Fruit fly (Drosophila melanogaster): ENCODE data around the gene yem.

DNA sequence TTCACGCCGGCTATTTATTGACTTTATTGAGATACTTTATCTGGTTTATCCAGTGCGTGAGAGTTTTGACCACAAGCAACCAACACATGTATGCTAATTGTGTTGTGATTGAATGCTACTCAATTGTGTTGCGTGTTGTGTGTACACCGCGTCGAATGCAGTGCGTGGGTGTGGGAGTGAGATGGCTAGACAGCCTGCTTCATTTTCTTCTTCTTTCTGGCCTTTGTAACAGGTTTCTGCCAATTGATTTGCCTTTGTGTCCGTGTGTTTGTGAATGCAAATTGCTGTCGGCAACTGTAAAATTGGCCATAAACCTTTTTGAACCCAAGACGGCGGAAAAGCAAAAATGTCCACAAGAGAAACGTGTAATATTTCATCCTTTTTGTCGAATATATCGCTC is 35.8 kb downstream of the yem start:
- TF ChIP-seq CG6792 (GFP tag; optimal IDR thresholded peaks at IDR 0.05) (no peak), fd85E (GFP tag; optimal IDR thresholded peaks at IDR 0.05) (no peak)
